Fruit fly (Drosophila melanogaster) whole organism, adult: ENCODE results near the gene BomT3.

Experiments
- CG11617 ChIP-seq: fragments of 200-800 bp; sonication (Bioruptor generic); optimal IDR thresholded peaks from 2 replicates; lab custom pipeline; 2017; ENCODE audit warnings: mild to moderate bottlenecking, missing biosample characterization, missing genetic modification reagents, missing genetic modification characterization
- CG12768 ChIP-seq: fragments of 200-800 bp; sonication (Bioruptor generic); optimal IDR thresholded peaks from 2 replicates; lab custom pipeline; 2017; ENCODE audit warnings: missing biosample characterization, missing genetic modification characterization, mild to moderate bottlenecking, moderate library complexity, missing genetic modification reagents
- CG14711 ChIP-seq: fragments of 200-800 bp; sonication (Bioruptor generic); optimal IDR thresholded peaks from 2 replicates; lab custom pipeline; 2018; ENCODE audit warnings: missing biosample characterization, mild to moderate bottlenecking, missing genetic modification characterization, moderate library complexity
- CG1620 ChIP-seq: fragments of 200-800 bp; sonication (Bioruptor generic); optimal IDR thresholded peaks from 2 replicates; lab custom pipeline; 2016; ENCODE audit warnings: missing biosample characterization, missing genetic modification characterization
- CG33017 ChIP-seq: fragments of 200-800 bp; sonication (Bioruptor generic); optimal IDR thresholded peaks from 2 replicates; lab custom pipeline; 2018; ENCODE audit warnings: missing biosample characterization, mild to moderate bottlenecking, missing genetic modification characterization, moderate library complexity
- CG5204 ChIP-seq: fragments of 200-800 bp; sonication (Bioruptor generic); optimal IDR thresholded peaks from 2 replicates; lab custom pipeline; 2016; ENCODE audit warnings: missing biosample characterization, missing genetic modification characterization
- CG7045 ChIP-seq: fragments of 200-800 bp; sonication (Bioruptor generic); optimal IDR thresholded peaks from 2 replicates; lab custom pipeline; 2017; ENCODE audit warnings: missing biosample characterization, mild to moderate bottlenecking, missing genetic modification characterization
- CG7101 ChIP-seq: fragments of 200-800 bp; sonication (Bioruptor generic); optimal IDR thresholded peaks from 2 replicates; lab custom pipeline; 2018; ENCODE audit warnings: missing biosample characterization, mild to moderate bottlenecking, missing genetic modification characterization, moderate library complexity
- Clk ChIP-seq: fragments of 200-800 bp; sonication (Bioruptor generic); optimal IDR thresholded peaks from 2 replicates; lab custom pipeline; 2017; ENCODE audit warnings: missing biosample characterization, missing genetic modification characterization
- Crg-1 ChIP-seq: fragments of 200-800 bp; sonication (Bioruptor generic); optimal IDR thresholded peaks from 2 replicates; lab custom pipeline; 2016; ENCODE audit warnings: missing biosample characterization, missing genetic modification characterization
- Hr96 ChIP-seq: fragments of 200-800 bp; sonication (Bioruptor generic); optimal IDR thresholded peaks from 2 replicates; lab custom pipeline; 2016; ENCODE audit warnings: missing biosample characterization, missing genetic modification characterization
- Mnt ChIP-seq: fragments of 200-800 bp; sonication (Bioruptor generic); optimal IDR thresholded peaks from 2 replicates; lab custom pipeline; 2016; ENCODE audit warnings: missing biosample characterization, mild to moderate bottlenecking, missing genetic modification characterization
- bab1 ChIP-seq: fragments of 200-800 bp; sonication (Bioruptor generic); optimal IDR thresholded peaks from 3 replicates; lab custom pipeline; 2019; ENCODE audit warnings: missing biosample characterization, mild to moderate bottlenecking, missing genetic modification characterization, moderate library complexity
- cic ChIP-seq: fragments of 200-800 bp; sonication (Bioruptor generic); optimal IDR thresholded peaks from 2 replicates; lab custom pipeline; 2017; ENCODE audit warnings: missing biosample characterization, mild to moderate bottlenecking, missing genetic modification characterization, moderate library complexity
- cnc ChIP-seq, 2 experiments: fragments of >200 bp; optimal IDR thresholded peaks; 2 replicates each; lab custom pipeline; 2017
- kay ChIP-seq: fragments of 200-800 bp; sonication (Bioruptor generic); peaks from one replicate; lab custom pipeline; 2016; ENCODE audit warnings: missing biosample characterization, missing genetic modification characterization, borderline replicate concordance
- ovo ChIP-seq: fragments of 200-800 bp; sonication (Bioruptor generic); optimal IDR thresholded peaks from 2 replicates; lab custom pipeline; 2016; ENCODE audit warnings: missing biosample characterization, missing genetic modification characterization
- pad ChIP-seq: fragments of 200-800 bp; sonication (Bioruptor generic); optimal IDR thresholded peaks from 3 replicates; lab custom pipeline; 2017; ENCODE audit warnings: missing biosample characterization, missing genetic modification characterization, mild to moderate bottlenecking, moderate library complexity, missing genetic modification reagents
- tj ChIP-seq: fragments of 200-800 bp; sonication (Bioruptor generic); optimal IDR thresholded peaks from 3 replicates; lab custom pipeline; 2017; ENCODE audit warnings: missing biosample characterization, mild to moderate bottlenecking, missing genetic modification characterization, moderate library complexity
- toe ChIP-seq: fragments of 200-800 bp; sonication (Bioruptor generic); optimal IDR thresholded peaks from 2 replicates; lab custom pipeline; 2016; ENCODE audit warnings: missing biosample characterization, missing genetic modification characterization

Gene BomT3

DNA sequence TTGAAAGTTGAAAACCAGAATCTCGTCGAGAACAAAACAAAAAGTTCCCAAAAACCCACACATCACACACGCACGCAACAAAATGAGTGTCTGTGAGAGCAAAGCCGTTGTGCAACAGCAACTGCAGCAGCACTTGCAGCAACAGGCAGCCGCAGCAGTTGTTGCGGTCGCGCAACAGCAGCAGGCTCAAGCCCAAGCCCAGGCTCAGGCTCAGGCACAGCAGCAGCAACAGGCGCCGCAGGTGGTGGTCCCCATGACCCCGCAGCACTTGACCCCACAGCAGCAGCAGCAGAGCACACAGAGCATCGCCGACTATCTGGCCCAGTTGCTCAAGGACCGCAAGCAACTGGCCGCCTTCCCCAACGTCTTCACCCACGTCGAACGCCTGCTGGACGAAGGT lies 43.2 kb downstream of the BomT3 start:
- no peak for TF ChIP-seq kay (GFP tag; lab: Kevin White, UChicago)
- no peak for TF ChIP-seq CG33017 (tag; lab: Kevin White, UChicago)
- no peak for TF ChIP-seq CG14711
- no peak for TF ChIP-seq CG7101 (tag; lab: Kevin White, UChicago)
- TF ChIP-seq pad (GFP tag; lab: Kevin White, UChicago) = no peak
- no peak for TF ChIP-seq Crg-1 (GFP tag; lab: Kevin White, UChicago)
- no peak for TF ChIP-seq cic
- no peak for TF ChIP-seq bab1 (GFP tag; lab: Kevin White, UChicago)
- TF ChIP-seq tj = no peak
- no peak for TF ChIP-seq CG11617 (GFP tag; lab: Kevin White, UChicago)
- TF ChIP-seq cnc (optimal IDR thresholded peaks at IDR 0.05; lab: Kevin White, UChicago) = no peak
- no peak for TF ChIP-seq CG12768 (GFP tag; lab: Kevin White, UChicago)
- no peak for TF ChIP-seq toe
- TF ChIP-seq CG7045 (GFP tag; lab: Kevin White, UChicago) = no peak
- no peak for TF ChIP-seq CG5204 (GFP tag; lab: Kevin White, UChicago)
- no peak for TF ChIP-seq Hr96
- TF ChIP-seq CG1620 (GFP tag; lab: Kevin White, UChicago) = no peak
- no peak for TF ChIP-seq ovo (GFP tag; lab: Kevin White, UChicago)

dm6 chr3R:22042283-22042875 lies 43.8 kb downstream of the BomT3 start:
- TF ChIP-seq pad (GFP tag; lab: Kevin White, UChicago) (peak; percentile 26), CG11617 (GFP tag; lab: Kevin White, UChicago) (no peak), tj (peak; percentile 61)

dm6 chr3R:22041625-22042282 lies 44.4 kb downstream of the BomT3 start, which contains the start of gene how:
Gene how, plus strand, starts transcription at chr3R:22042191.
- peak; percentile 37 for TF ChIP-seq CG33017 (tag; lab: Kevin White, UChicago)
- TF ChIP-seq CG5204 (GFP tag; lab: Kevin White, UChicago) = no peak
- peak; percentile 47 for TF ChIP-seq Mnt
- TF ChIP-seq cic = peak; percentile 47
- TF ChIP-seq tj = no peak
- no peak for TF ChIP-seq CG7045 (GFP tag; lab: Kevin White, UChicago)
- peak; percentile 96 for TF ChIP-seq CG14711
- no peak for TF ChIP-seq CG1620 (GFP tag; lab: Kevin White, UChicago)
- peak; percentile 42 for TF ChIP-seq CG7101 (tag; lab: Kevin White, UChicago)
- no peak for TF ChIP-seq CG12768 (GFP tag; lab: Kevin White, UChicago)
- peak; percentile 55 for TF ChIP-seq Crg-1 (GFP tag; lab: Kevin White, UChicago)
- TF ChIP-seq Clk (GFP tag; lab: Kevin White, UChicago) = no peak
- TF ChIP-seq pad (GFP tag; lab: Kevin White, UChicago) = peak; percentile 17
- TF ChIP-seq ovo (GFP tag; lab: Kevin White, UChicago) = peak; percentile 8
- no peak for TF ChIP-seq Hr96
- peak; percentile 25 for TF ChIP-seq CG11617 (GFP tag; lab: Kevin White, UChicago)
- peak; percentile 49 for TF ChIP-seq bab1 (GFP tag; lab: Kevin White, UChicago)
- no peak for TF ChIP-seq cnc (optimal IDR thresholded peaks at IDR 0.05; lab: Kevin White, UChicago)
- no peak for TF ChIP-seq toe
- TF ChIP-seq kay (GFP tag; lab: Kevin White, UChicago) = no peak

dm6 chr3R:22040400-22040799 lies 45.8 kb downstream of the BomT3 start:
- no peak for TF ChIP-seq kay (GFP tag; lab: Kevin White, UChicago)
- TF ChIP-seq CG14711 = no peak
- no peak for TF ChIP-seq Mnt
- TF ChIP-seq tj = no peak

dm6 chr3R:22039480-22039879 lies 46.7 kb downstream of the BomT3 start:
- no peak for TF ChIP-seq tj
- no peak for TF ChIP-seq Mnt
- no peak for TF ChIP-seq kay (GFP tag; lab: Kevin White, UChicago)
- no peak for TF ChIP-seq CG11617 (GFP tag; lab: Kevin White, UChicago)
- TF ChIP-seq CG7045 (GFP tag; lab: Kevin White, UChicago) = no peak
- no peak for TF ChIP-seq CG5204 (GFP tag; lab: Kevin White, UChicago)
- no peak for TF ChIP-seq toe
- no peak for TF ChIP-seq CG14711
- TF ChIP-seq CG1620 (GFP tag; lab: Kevin White, UChicago) = no peak
- TF ChIP-seq cic = no peak

DNA sequence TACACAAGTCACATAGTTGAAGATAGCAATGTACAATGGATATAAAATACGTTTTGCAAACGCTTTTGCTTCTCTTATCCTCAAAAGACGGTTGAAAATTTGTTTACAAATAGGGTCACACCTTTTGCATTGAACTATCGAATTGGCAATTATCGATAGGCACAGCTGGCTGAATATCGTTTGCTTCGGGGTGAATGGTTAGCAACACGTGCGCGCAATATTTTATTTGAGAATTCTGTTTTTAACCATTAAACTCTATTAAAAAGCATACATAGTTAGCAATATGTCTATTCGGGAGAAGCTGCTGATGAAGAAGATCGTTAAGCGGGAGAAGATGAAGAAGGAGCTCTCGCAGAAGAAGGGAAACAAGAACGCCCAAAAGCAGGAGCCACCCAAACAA lies 50.6 kb downstream of the BomT3 start:
- peak; percentile 100 for TF ChIP-seq Mnt
- TF ChIP-seq cic = peak; percentile 15
- no peak for TF ChIP-seq CG33017 (tag; lab: Kevin White, UChicago)
- peak; percentile 41 for TF ChIP-seq bab1 (GFP tag; lab: Kevin White, UChicago)
- TF ChIP-seq CG7045 (GFP tag; lab: Kevin White, UChicago) = no peak
- peak; percentile 29 for TF ChIP-seq CG14711
